Fruit fly (Drosophila melanogaster) whole organism: Measurements from ENCODE around the gene swa.
"Not testable (repeated sequence)": the region's sequence is repeated elsewhere in the genome, so short reads cannot be mapped to it uniquely, and the experiment has no call there.

Experiments
- CG8478 ChIP-seq: fragments of >200 bp; optimal IDR thresholded peaks from 2 replicates; lab custom pipeline; 2018; ENCODE audit warnings: inconsistent platforms
- Dll ChIP-seq: fragments of >200 bp; optimal IDR thresholded peaks from 2 replicates; lab custom pipeline; 2017
- EcR ChIP-seq, 2 experiments: fragments of >200 bp; optimal IDR thresholded peaks; 2 replicates each; lab custom pipeline; 2017; ENCODE audit warnings: missing biosample characterization in 2 of 2, missing genetic modification characterization in 2 of 2, missing genetic modification reagents in 2 of 2
- pan ChIP-seq: fragments of >200 bp; optimal IDR thresholded peaks from 2 replicates; lab custom pipeline; 2017
- psq ChIP-seq: fragments of >200 bp; optimal IDR thresholded peaks from 2 replicates; lab custom pipeline; 2017
- usp ChIP-seq: fragments of >200 bp; optimal IDR thresholded peaks from 2 replicates; lab custom pipeline; 2017; ENCODE audit warnings: missing biosample characterization, missing genetic modification characterization, mixed read lengths

dm6 chrX:6383920-6384319 lies 18.4 kb upstream of the swa start, which contains the start of gene CG33664:
- not testable (repeated sequence) for TF ChIP-seq psq; EcR (GFP tag; optimal IDR thresholded peaks at IDR 0.05; lab: Kevin White, UChicago); usp (GFP tag; lab: Kevin White, UChicago); Dll; CG8478; pan (lab: Kevin White, UChicago)
